Fruit fly (Drosophila melanogaster): ENCODE results near the gene CG17721.

The CG17721 gene

DNA sequence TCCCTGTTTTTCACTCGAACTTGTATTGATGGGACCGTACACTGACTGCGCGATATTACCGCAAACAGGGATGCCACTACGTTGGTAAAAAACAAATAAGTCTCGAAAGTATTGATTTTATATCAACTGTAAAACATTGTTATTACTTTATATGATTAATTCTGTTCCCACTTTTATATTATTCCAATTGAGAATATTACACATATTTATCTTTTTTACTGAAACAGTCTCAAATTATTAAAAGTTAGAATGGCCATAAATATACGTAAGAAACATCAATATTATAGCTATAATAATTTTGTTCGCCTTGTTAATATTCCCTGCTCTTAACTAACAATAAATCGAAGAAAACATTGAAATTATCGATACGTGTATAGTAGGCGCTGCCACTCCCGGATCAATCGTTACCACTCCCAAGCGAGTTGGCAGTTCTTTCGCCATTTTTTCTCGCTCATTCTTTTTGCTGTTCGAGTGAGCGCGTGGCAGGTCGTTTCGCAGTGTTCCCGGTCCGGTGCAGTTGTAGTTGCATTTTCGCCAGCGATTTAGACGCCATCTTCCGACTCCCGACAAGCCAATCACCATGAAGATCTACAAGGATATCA, 25.0 kb upstream of the CG17721 start, which contains the start of the genes SdhC and Tctp:
SdhC (minus strand) TSS at position 49 of the 602 bp plus-strand sequence.
Tctp (plus strand) TSS at position 447 of the 602 bp plus-strand sequence.
- TF ChIP-seq Rx (GFP tag; IDR thresholded peaks at IDR 0.05), result no peak
- no peak for TF ChIP-seq CG10959 (GFP tag; IDR thresholded peaks at IDR 0.05)
- TF ChIP-seq CG4707 (GFP tag; optimal IDR thresholded peaks at IDR 0.05), result no peak
- no peak for TF ChIP-seq grn (GFP tag; optimal IDR thresholded peaks at IDR 0.05)
- no peak for TF ChIP-seq Neu2 (GFP tag; optimal IDR thresholded peaks at IDR 0.05; ENCODE audit: borderline replicate concordance)
- TF ChIP-seq en (GFP tag; optimal IDR thresholded peaks at IDR 0.05), result no peak
- no peak for TF ChIP-seq CG12744 (GFP tag; optimal IDR thresholded peaks at IDR 0.05)
- no peak for TF ChIP-seq pita (GFP tag; optimal IDR thresholded peaks at IDR 0.05)
- peak; percentile 52 for TF ChIP-seq Dek (tag; optimal IDR thresholded peaks at IDR 0.05)
- peak; percentile 38 for TF ChIP-seq CG18476 (GFP tag; optimal IDR thresholded peaks at IDR 0.05)
- no peak for TF ChIP-seq Gsc (GFP tag; IDR thresholded peaks at IDR 0.05)
- TF ChIP-seq CG1233 (GFP tag; optimal IDR thresholded peaks at IDR 0.05), result peak; percentile 13
- TF ChIP-seq Lhr (GFP tag; optimal IDR thresholded peaks at IDR 0.05), result peak; percentile 58
- no peak for TF ChIP-seq Atf6 (GFP tag; IDR thresholded peaks at IDR 0.05)
- peak; percentile 44 for TF ChIP-seq lilli (GFP tag; optimal IDR thresholded peaks at IDR 0.05)
- TF ChIP-seq crc (GFP tag; optimal IDR thresholded peaks at IDR 0.05), result no peak
- peak; percentile 72 for TF ChIP-seq nmo (GFP tag; optimal IDR thresholded peaks at IDR 0.05)
- peak; percentile 17 for TF ChIP-seq ewg (GFP tag; optimal IDR thresholded peaks at IDR 0.05)
- TF ChIP-seq zf30C (GFP tag; optimal IDR thresholded peaks at IDR 0.05), result no peak
- TF ChIP-seq CG17912 (GFP tag; optimal IDR thresholded peaks at IDR 0.05), result no peak
- TF ChIP-seq CG8290 (GFP tag; optimal IDR thresholded peaks at IDR 0.05), result peak; percentile 28
- TF ChIP-seq CG8290 (tag; optimal IDR thresholded peaks at IDR 0.05), result peak in 1 of 2 experiments; percentile 71
- TF ChIP-seq ap (GFP tag; IDR thresholded peaks at IDR 0.05), result no peak
- TF ChIP-seq CG17328 (GFP tag; IDR thresholded peaks at IDR 0.05), result no peak
- TF ChIP-seq CG9797 (GFP tag; optimal IDR thresholded peaks at IDR 0.05), result peak; percentile 67
- TF ChIP-seq caup (GFP tag; optimal IDR thresholded peaks at IDR 0.05; ENCODE audit: severe bottlenecking), result peak; percentile 20
- no peak for TF ChIP-seq eyg (GFP tag; optimal IDR thresholded peaks at IDR 0.05)
- TF ChIP-seq CG4404 (GFP tag; IDR thresholded peaks at IDR 0.05), result no peak
- peak; percentile 56 for TF ChIP-seq bbx (GFP tag; IDR thresholded peaks at IDR 0.05; ENCODE audit: partially characterized antibody)
- peak; percentile 63 for TF ChIP-seq CG13287 (GFP tag; IDR thresholded peaks at IDR 0.05; ENCODE audit: partially characterized antibody)
- no peak for TF ChIP-seq CG8478 (optimal IDR thresholded peaks at IDR 0.05)
- TF ChIP-seq chn (GFP tag; optimal IDR thresholded peaks at IDR 0.05), result no peak
- TF ChIP-seq cas (GFP tag; IDR thresholded peaks at IDR 0.05), result no peak
- no peak for TF ChIP-seq Nf-YA (GFP tag; IDR thresholded peaks at IDR 0.05)
- TF ChIP-seq MBD-R2 (GFP tag; IDR thresholded peaks at IDR 0.05), result 0 out of 2 replicates have a peak, but pooled peaks have one; percentile 25
- TF ChIP-seq so (GFP tag; IDR thresholded peaks at IDR 0.05), result 0 out of 3 replicates have a peak, but pooled peaks have one; percentile 45
- TF ChIP-seq CG17361 (GFP tag; IDR thresholded peaks at IDR 0.05), result peak; percentile 79
- TF ChIP-seq pfk (GFP tag; optimal IDR thresholded peaks at IDR 0.05), result peak; percentile 27
- TF ChIP-seq scrt (GFP tag; optimal IDR thresholded peaks at IDR 0.05), result peak; percentile 32
- no peak for TF ChIP-seq sisA (GFP tag; IDR thresholded peaks at IDR 0.05)
- peak; percentile 47 for TF ChIP-seq dmrt11E (tag; optimal IDR thresholded peaks at IDR 0.05)
- TF ChIP-seq CG8944 (GFP tag; optimal IDR thresholded peaks at IDR 0.05), result no peak
- TF ChIP-seq Med (GFP tag), result peak; percentile 89
- peak; percentile 88 for TF ChIP-seq Ets65A (GFP tag)
- no peak for TF ChIP-seq Ssrp (tag; optimal IDR thresholded peaks at IDR 0.05)
- no peak for TF ChIP-seq oc (tag; optimal IDR thresholded peaks at IDR 0.05)
- TF ChIP-seq CoRest (tag; optimal IDR thresholded peaks at IDR 0.05), result peak; percentile 64
- TF ChIP-seq Atf3 (GFP tag; optimal IDR thresholded peaks at IDR 0.05), result no peak
- TF ChIP-seq prd (optimal IDR thresholded peaks at IDR 0.05), result no peak
- TF ChIP-seq prd (GFP tag; IDR thresholded peaks at IDR 0.05), result no peak
- peak; percentile 10 for TF ChIP-seq CHES-1-like (GFP tag; optimal IDR thresholded peaks at IDR 0.05)
- peak; percentile 37 for TF ChIP-seq Rfx (GFP tag; IDR thresholded peaks at IDR 0.05)
